Worm (Caenorhabditis elegans) whole organism, young adult: ENCODE data around the gene rpn-6.2.

Source experiments
- B0019.2 ChIP-seq: fragments of 200-800 bp; sonication (Bioruptor generic); conservative IDR thresholded peaks from 2 replicates; pipeline ENCODE4 v1.3.6; 2022; ENCODE audit warnings: missing genetic modification reagents, missing genetic modification characterization, missing compliant biosample characterization
- C06A6.2 ChIP-seq: fragments of 200-800 bp; sonication (Bioruptor generic); conservative IDR thresholded peaks from 2 replicates; pipeline ENCODE4 v1.3.6; 2022; ENCODE audit warnings: missing genetic modification characterization, missing compliant biosample characterization
- F10E7.11 ChIP-seq: sonication (generic microtip); optimal IDR thresholded peaks from 2 replicates; lab custom pipeline; 2017; ENCODE audit warnings: mild to moderate bottlenecking, missing genetic modification characterization, moderate library complexity, missing compliant biosample characterization
- F39B2.1 ChIP-seq: fragments of 200-800 bp; sonication (Bioruptor generic); IDR thresholded peaks from 2 replicates; pipeline ENCODE4 v1.3.6; 2022; ENCODE audit warnings: missing genetic modification reagents, missing genetic modification characterization, missing compliant biosample characterization
- F52B5.7 ChIP-seq: sonication (generic microtip); optimal IDR thresholded peaks from 2 replicates; lab custom pipeline; 2016; ENCODE audit warnings: mild to moderate bottlenecking, missing genetic modification characterization, missing compliant biosample characterization
- F57A8.1 ChIP-seq: fragments of 200-800 bp; sonication (Bioruptor generic); optimal IDR thresholded peaks from 2 replicates; lab custom pipeline; 2018; ENCODE audit warnings: mild to moderate bottlenecking, missing genetic modification characterization, moderate library complexity, missing compliant biosample characterization
- F57C9.4 ChIP-seq: sonication (generic microtip); optimal IDR thresholded peaks from 2 replicates; lab custom pipeline; 2017; ENCODE audit warnings: mild to moderate bottlenecking, missing genetic modification characterization, missing compliant biosample characterization
- K11D2.4 ChIP-seq: fragments of 200-800 bp; sonication (Bioruptor generic); IDR thresholded peaks from 2 replicates; pipeline ENCODE4 v1.3.6; 2022; ENCODE audit warnings: missing genetic modification reagents, missing genetic modification characterization, missing compliant biosample characterization
- T26A5.8 ChIP-seq: sonication (generic microtip); optimal IDR thresholded peaks from 2 replicates; lab custom pipeline; 2016; ENCODE audit warnings: missing genetic modification characterization, missing compliant biosample characterization
- Y56A3A.18 ChIP-seq: fragments of 200-800 bp; sonication (Bioruptor generic); IDR thresholded peaks from 2 replicates; pipeline ENCODE4 v1.3.6; 2022; ENCODE audit warnings: missing genetic modification reagents, missing genetic modification characterization, missing compliant biosample characterization
- Y95B8A.8 ChIP-seq: fragments of 200-800 bp; sonication (Bioruptor generic); IDR thresholded peaks from 2 replicates; pipeline ENCODE4 v1.3.6; 2022; ENCODE audit warnings: missing genetic modification reagents, missing genetic modification characterization, missing compliant biosample characterization
- ZK185.1 ChIP-seq: sonication (generic microtip); optimal IDR thresholded peaks from 2 replicates; lab custom pipeline; 2016; ENCODE audit warnings: mild to moderate bottlenecking, missing genetic modification characterization, missing compliant biosample characterization; ENCODE audit not compliant: poor library complexity, severe bottlenecking
- aptf-3 ChIP-seq: fragments of 200-800 bp; sonication (Bioruptor generic); IDR thresholded peaks from 2 replicates; pipeline ENCODE4 v1.3.6; 2022; ENCODE audit warnings: missing genetic modification characterization, missing compliant biosample characterization
- atf-7 ChIP-seq: sonication (generic microtip); optimal IDR thresholded peaks from 2 replicates; lab custom pipeline; 2017; ENCODE audit warnings: mild to moderate bottlenecking, missing genetic modification characterization, missing compliant biosample characterization
- attf-5 ChIP-seq: fragments of 200-800 bp; sonication (Bioruptor generic); optimal IDR thresholded peaks from 2 replicates; lab custom pipeline; 2018; ENCODE audit warnings: mild to moderate bottlenecking, missing genetic modification characterization, missing compliant biosample characterization
- bed-1 ChIP-seq: fragments of 200-800 bp; sonication (Bioruptor generic); IDR thresholded peaks from 2 replicates; pipeline ENCODE4 v1.3.6; 2022; ENCODE audit warnings: missing genetic modification reagents, missing genetic modification characterization, missing compliant biosample characterization
- ccch-3 ChIP-seq: fragments of 200-800 bp; sonication (Bioruptor generic); optimal IDR thresholded peaks from 2 replicates; lab custom pipeline; 2018; ENCODE audit warnings: mild to moderate bottlenecking, missing genetic modification characterization, missing compliant biosample characterization
- cebp-2 ChIP-seq: fragments of 200-800 bp; sonication (Bioruptor generic); IDR thresholded peaks from 2 replicates; pipeline ENCODE4 v1.3.6; 2022; ENCODE audit warnings: missing genetic modification characterization, missing compliant biosample characterization
- ceh-100 ChIP-seq: fragments of 200-800 bp; sonication (Bioruptor generic); IDR thresholded peaks from 2 replicates; pipeline ENCODE4 v1.3.6; 2022; ENCODE audit warnings: missing genetic modification reagents, missing genetic modification characterization, missing compliant biosample characterization
- ceh-58 ChIP-seq: fragments of 200-800 bp; sonication (Bioruptor generic); IDR thresholded peaks from 2 replicates; pipeline ENCODE4 v1.3.6; 2022; ENCODE audit warnings: missing genetic modification characterization, missing compliant biosample characterization
- chd-7 ChIP-seq: sonication (generic microtip); optimal IDR thresholded peaks from 2 replicates; lab custom pipeline; 2016; ENCODE audit warnings: mild to moderate bottlenecking, missing genetic modification characterization, moderate library complexity, missing compliant biosample characterization
- die-1 ChIP-seq: sonication (generic microtip); optimal IDR thresholded peaks from 2 replicates; lab custom pipeline; 2016; ENCODE audit warnings: missing genotype, mild to moderate bottlenecking, missing genetic modification characterization, missing compliant biosample characterization
- dpff-1 ChIP-seq: sonication (generic microtip); optimal IDR thresholded peaks from 2 replicates; lab custom pipeline; 2017; ENCODE audit warnings: mild to moderate bottlenecking, missing genetic modification characterization, missing compliant biosample characterization
- egl-44 ChIP-seq: fragments of 200-800 bp; sonication (Bioruptor generic); IDR thresholded peaks from 2 replicates; pipeline ENCODE4 v1.3.6; 2022; ENCODE audit warnings: missing genetic modification reagents, missing genetic modification characterization, missing compliant biosample characterization
- ekl-4 ChIP-seq: fragments of 200-800 bp; sonication (Bioruptor generic); IDR thresholded peaks from 2 replicates; pipeline ENCODE4 v1.3.6; 2022; ENCODE audit warnings: missing genetic modification reagents, missing genetic modification characterization, missing compliant biosample characterization
- ets-4 ChIP-seq: fragments of 200-800 bp; sonication (Bioruptor generic); optimal IDR thresholded peaks from 2 replicates; lab custom pipeline; 2018; ENCODE audit warnings: mild to moderate bottlenecking, missing genetic modification characterization, missing compliant biosample characterization
- gei-17 ChIP-seq: fragments of 200-800 bp; sonication (Bioruptor generic); optimal IDR thresholded peaks from 2 replicates; lab custom pipeline; 2018; ENCODE audit warnings: mild to moderate bottlenecking, missing genetic modification characterization, missing compliant biosample characterization
- hlh-12 ChIP-seq: sonication (generic microtip); optimal IDR thresholded peaks from 2 replicates; lab custom pipeline; 2016; ENCODE audit warnings: missing genetic modification characterization, missing compliant biosample characterization
- hlh-26 ChIP-seq: fragments of 200-800 bp; sonication (Bioruptor generic); conservative IDR thresholded peaks from 2 replicates; pipeline ENCODE4 v1.3.6; 2022; ENCODE audit warnings: missing genetic modification reagents, missing genetic modification characterization, missing compliant biosample characterization
- let-526 ChIP-seq: fragments of 200-800 bp; sonication (Bioruptor generic); IDR thresholded peaks from 2 replicates; pipeline ENCODE4 v1.3.6; 2022; ENCODE audit warnings: missing genetic modification reagents, missing genetic modification characterization, missing compliant biosample characterization
- let-607 ChIP-seq, 2 experiments: fragments of 200-800 bp in 1 of 2; sonication (Bioruptor generic) in 1 of 2; sonication (generic microtip) in 1 of 2; optimal IDR thresholded peaks; 2 replicates each; lab custom pipeline; 2016 to 2018; ENCODE audit warnings: mild to moderate bottlenecking in 2 of 2, missing compliant biosample characterization in 2 of 2, missing genetic modification characterization in 2 of 2, moderate library complexity in 2 of 2, missing genotype in 1 of 2
- lin-26 ChIP-seq: fragments of 200-800 bp; sonication (Bioruptor generic); IDR thresholded peaks from 2 replicates; pipeline ENCODE4 v1.3.6; 2022; ENCODE audit warnings: missing genetic modification reagents, missing genetic modification characterization, missing compliant biosample characterization
- lin-35 ChIP-seq, 3 experiments: fragments of 150-350 bp in 2 of 3; sonication (generic microtip) in 1 of 3; optimal IDR thresholded peaks; 2 replicates each; lab custom pipeline; 2014 to 2018; ENCODE audit warnings: missing biosample characterization in 3 of 3, missing genetic modification characterization in 3 of 3, missing genetic modification reagents in 3 of 3
- lin-40 ChIP-seq: sonication (generic microtip); optimal IDR thresholded peaks from 2 replicates; lab custom pipeline; 2016; ENCODE audit warnings: missing genetic modification characterization, mild to moderate bottlenecking, missing compliant biosample characterization, missing genotype, missing genetic modification reagents
- lir-1 ChIP-seq: fragments of 200-800 bp; sonication (Bioruptor generic); conservative IDR thresholded peaks from 2 replicates; pipeline ENCODE4 v1.3.6; 2022; ENCODE audit warnings: missing genetic modification reagents, missing genetic modification characterization, missing compliant biosample characterization
- madf-6 ChIP-seq: fragments of 200-800 bp; sonication (Bioruptor generic); IDR thresholded peaks from 2 replicates; pipeline ENCODE4 v1.3.6; 2022; ENCODE audit warnings: missing genetic modification reagents, missing genetic modification characterization, missing compliant biosample characterization
- mes-4 ChIP-seq: sonication (generic microtip); optimal IDR thresholded peaks from 2 replicates; lab custom pipeline; 2016; ENCODE audit warnings: missing genotype, missing genetic modification characterization, missing compliant biosample characterization
- nfya-1 ChIP-seq: sonication (generic microtip); optimal IDR thresholded peaks from 2 replicates; lab custom pipeline; 2017; ENCODE audit warnings: antibody characterized with exemption, missing compliant biosample characterization, missing genetic modification characterization, borderline replicate concordance; ENCODE audit not compliant: insufficient read depth
- nfya-2 ChIP-seq: fragments of 200-800 bp; sonication (Bioruptor generic); IDR thresholded peaks from 2 replicates; pipeline ENCODE4 v1.3.6; 2022; ENCODE audit warnings: missing genetic modification reagents, missing genetic modification characterization, missing compliant biosample characterization
- nhr-27 ChIP-seq: fragments of 200-800 bp; sonication (Bioruptor generic); optimal IDR thresholded peaks from 2 replicates; lab custom pipeline; 2018; ENCODE audit warnings: mild to moderate bottlenecking, missing genetic modification characterization, moderate library complexity, missing compliant biosample characterization
- pha-4 ChIP-seq: fragments of 150-350 bp; sonication (generic microtip); optimal IDR thresholded peaks from 2 replicates; lab custom pipeline; 2014; ENCODE audit warnings: missing biosample characterization, missing genetic modification reagents, missing genetic modification characterization
- rec-8 ChIP-seq, 2 experiments: sonication (generic microtip); optimal IDR thresholded peaks; 2 replicates each; lab custom pipeline; 2016; ENCODE audit warnings: mild to moderate bottlenecking in 2 of 2, missing genetic modification characterization in 2 of 2, missing genetic modification reagents in 2 of 2, missing genotype in 2 of 2, missing biosample characterization in 1 of 2, missing compliant biosample characterization in 1 of 2, moderate library complexity in 1 of 2
- sea-2 ChIP-seq: fragments of 200-800 bp; sonication (Bioruptor generic); IDR thresholded peaks from 2 replicates; pipeline ENCODE4 v1.3.6; 2022; ENCODE audit warnings: missing genetic modification characterization, missing compliant biosample characterization
- snpc-1.3 ChIP-seq: sonication (generic microtip); optimal IDR thresholded peaks from 2 replicates; lab custom pipeline; 2017; ENCODE audit warnings: missing genetic modification characterization, mild to moderate bottlenecking, missing compliant biosample characterization, antibody characterized with exemption, moderate library complexity, missing genotype, missing genetic modification reagents; ENCODE audit not compliant: insufficient read depth
- snpc-4 ChIP-seq, 5 experiments: fragments of 150-350 bp in 1 of 5; sonication (generic microtip) in 4 of 5; optimal IDR thresholded peaks; 2 replicates each; lab custom pipeline; 2014 to 2018; ENCODE audit warnings: missing genetic modification characterization in 5 of 5, missing biosample characterization in 3 of 5, antibody characterized with exemption in 2 of 5, mild to moderate bottlenecking in 2 of 5, missing compliant biosample characterization in 2 of 5, missing genotype in 2 of 5, moderate library complexity in 2 of 5, missing genetic modification reagents in 1 of 5
- tlf-1 ChIP-seq: fragments of 200-800 bp; sonication (Bioruptor generic); optimal IDR thresholded peaks from 2 replicates; lab custom pipeline; 2018; ENCODE audit warnings: mild to moderate bottlenecking, missing genetic modification characterization, missing compliant biosample characterization
- zfh-2 ChIP-seq: fragments of 200-800 bp; sonication (Bioruptor generic); conservative IDR thresholded peaks from 2 replicates; pipeline ENCODE4 v1.3.6; 2022; ENCODE audit warnings: missing genetic modification reagents, missing genetic modification characterization, missing compliant biosample characterization
- ztf-18 ChIP-seq: sonication (generic microtip); optimal IDR thresholded peaks from 2 replicates; lab custom pipeline; 2016; ENCODE audit warnings: missing genotype, mild to moderate bottlenecking, missing genetic modification characterization, missing compliant biosample characterization
- ztf-6 ChIP-seq: fragments of 200-800 bp; sonication (Bioruptor generic); IDR thresholded peaks from 2 replicates; pipeline ENCODE4 v1.3.6; 2022; ENCODE audit warnings: missing genetic modification reagents, missing genetic modification characterization, missing compliant biosample characterization

Gene rpn-6.2

DNA sequence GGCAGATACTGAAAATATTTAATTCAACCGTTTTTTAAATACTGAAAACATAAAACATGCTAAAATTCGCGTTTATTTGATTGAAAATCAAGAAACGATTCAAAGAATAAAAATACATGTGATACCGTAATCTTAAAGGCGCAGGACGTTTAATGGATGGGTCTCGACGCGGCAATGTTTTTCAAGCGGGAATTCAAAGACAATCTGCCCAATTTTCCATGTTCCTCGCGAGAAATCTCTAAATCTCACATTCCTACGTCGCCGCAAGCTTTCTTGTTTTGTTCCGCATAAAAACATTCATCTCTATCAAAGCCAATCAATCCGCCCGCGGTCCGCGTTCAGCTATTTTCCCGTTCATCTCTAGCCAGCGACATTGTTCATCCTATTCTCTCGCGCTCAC is 308 bp downstream of the rpn-6.2 start:
- TF ChIP-seq nfya-2 (GFP tag; lab: Robert Waterston, UW) (no peak), mes-4 (tag; lab: Kevin White, UChicago) (no peak), aptf-3 (no peak), Y95B8A.8 (no peak), madf-6 (peak; percentile 91), ceh-58 (GFP tag; lab: Robert Waterston, UW) (no peak), snpc-1.3 (tag; lab: Kevin White, UChicago) (no peak), ztf-6 (GFP tag; lab: Robert Waterston, UW) (no peak), rec-8 (tag; optimal IDR thresholded peaks at IDR 0.05; lab: Kevin White, UChicago) (no peak), ccch-3 (no peak), egl-44 (no peak), lin-26 (GFP tag; lab: Robert Waterston, UW) (no peak), nhr-27 (tag; lab: Kevin White, UChicago) (no peak), snpc-4 (GFP tag; optimal IDR thresholded peaks at IDR 0.05; lab: Kevin White, UChicago) (no peak), snpc-4 (tag; optimal IDR thresholded peaks at IDR 0.05; lab: Kevin White, UChicago) (no peak), B0019.2 (GFP tag; lab: Robert Waterston, UW) (no peak), F57C9.4 (tag; lab: Kevin White, UChicago) (no peak), lin-35 (GFP tag; optimal IDR thresholded peaks at IDR 0.05; lab: Kevin White, UChicago) (peak in 1 of 3 experiments; percentile 47), sea-2 (GFP tag; lab: Robert Waterston, UW) (no peak), atf-7 (no peak), F10E7.11 (tag; lab: Kevin White, UChicago) (no peak), Y56A3A.18 (GFP tag; lab: Robert Waterston, UW) (no peak), dpff-1 (no peak), K11D2.4 (GFP tag; lab: Robert Waterston, UW) (no peak), C06A6.2 (GFP tag; lab: Robert Waterston, UW) (no peak), ZK185.1 (no peak), cebp-2 (GFP tag; lab: Robert Waterston, UW) (no peak), nfya-1 (tag; lab: Kevin White, UChicago) (no peak), chd-7 (no peak), let-526 (GFP tag; lab: Robert Waterston, UW) (no peak), bed-1 (GFP tag; lab: Robert Waterston, UW) (no peak), T26A5.8 (tag; lab: Kevin White, UChicago) (no peak), lir-1 (GFP tag; lab: Robert Waterston, UW) (no peak), F39B2.1 (no peak), F52B5.7 (tag; lab: Kevin White, UChicago) (no peak), ekl-4 (no peak), attf-5 (no peak), tlf-1 (no peak), gei-17 (GFP tag; lab: Kevin White, UChicago) (no peak), hlh-12 (tag; lab: Kevin White, UChicago) (no peak), F57A8.1 (no peak), pha-4 (tag; lab: Kevin White, UChicago) (no peak), zfh-2 (GFP tag; lab: Robert Waterston, UW) (no peak), ceh-100 (GFP tag; lab: Robert Waterston, UW) (no peak), ets-4 (GFP tag; lab: Kevin White, UChicago) (no peak), lin-40 (no peak), hlh-26 (GFP tag; lab: Robert Waterston, UW) (no peak), let-607 (tag; optimal IDR thresholded peaks at IDR 0.05; lab: Kevin White, UChicago) (no peak), ztf-18 (tag; lab: Kevin White, UChicago) (peak; percentile 7), die-1 (no peak)
